Fruit fly (Drosophila melanogaster) whole organism, prepupa: Measurements from ENCODE around the gene Polr3A.

Experiments used
- Blimp-1 ChIP-seq: fragments of 200-800 bp; sonication (Bioruptor generic); optimal IDR thresholded peaks from 3 replicates; lab custom pipeline; 2017; ENCODE audit warnings: missing biosample characterization, missing genetic modification characterization, mild to moderate bottlenecking, moderate library complexity, missing genetic modification reagents
- CG10631 ChIP-seq: fragments of 200-800 bp; sonication (Bioruptor generic); optimal IDR thresholded peaks from 2 replicates; lab custom pipeline; 2016; ENCODE audit warnings: missing biosample characterization, missing genetic modification characterization
- CG10669 ChIP-seq: fragments of 200-800 bp; sonication (Bioruptor generic); optimal IDR thresholded peaks from 3 replicates; lab custom pipeline; 2018; ENCODE audit warnings: missing biosample characterization, mild to moderate bottlenecking, missing genetic modification characterization, moderate library complexity
- CG11294 ChIP-seq: fragments of 200-800 bp; sonication (Bioruptor generic); IDR thresholded peaks from 2 replicates; pipeline ENCODE4 v1.3.6; 2022; ENCODE audit warnings: missing biosample characterization, missing genetic modification characterization
- CG11762 ChIP-seq: fragments of 200-800 bp; sonication (Bioruptor generic); optimal IDR thresholded peaks from 3 replicates; lab custom pipeline; 2016; ENCODE audit warnings: missing biosample characterization, missing genetic modification characterization; ENCODE audit not compliant: insufficient read depth
- CG11902 ChIP-seq: fragments of 200-800 bp; sonication (Bioruptor generic); optimal IDR thresholded peaks from 3 replicates; lab custom pipeline; 2016; ENCODE audit warnings: missing biosample characterization, missing genetic modification characterization
- CG1621 ChIP-seq: fragments of 200-800 bp; sonication (Bioruptor generic); optimal IDR thresholded peaks from 3 replicates; lab custom pipeline; 2018; ENCODE audit warnings: missing biosample characterization, mild to moderate bottlenecking, missing genetic modification characterization
- CG3032 ChIP-seq: fragments of 200-800 bp; optimal IDR thresholded peaks from 2 replicates; lab custom pipeline; 2019; ENCODE audit warnings: missing biosample characterization, mild to moderate bottlenecking, missing genetic modification characterization, moderate library complexity
- CG31627 ChIP-seq: fragments of 200-800 bp; sonication (Bioruptor generic); optimal IDR thresholded peaks from 3 replicates; lab custom pipeline; 2016; ENCODE audit warnings: missing biosample characterization, missing genetic modification characterization
- CG34406 ChIP-seq: fragments of 200-800 bp; sonication (Bioruptor generic); optimal IDR thresholded peaks from 3 replicates; lab custom pipeline; 2016; ENCODE audit warnings: missing biosample characterization, missing genetic modification characterization
- CG3919 ChIP-seq: fragments of 200-800 bp; sonication (Bioruptor generic); optimal IDR thresholded peaks from 3 replicates; lab custom pipeline; 2016; ENCODE audit warnings: missing biosample characterization, missing genetic modification characterization
- CG4318 ChIP-seq: fragments of 200-800 bp; sonication (Bioruptor generic); optimal IDR thresholded peaks from 3 replicates; lab custom pipeline; 2017; ENCODE audit warnings: missing biosample characterization, mild to moderate bottlenecking, missing genetic modification characterization
- CG6276 ChIP-seq: fragments of 200-800 bp; sonication (Bioruptor generic); optimal IDR thresholded peaks from 2 replicates; lab custom pipeline; 2017; ENCODE audit warnings: missing biosample characterization, mild to moderate bottlenecking, missing genetic modification characterization
- CG6792 ChIP-seq: fragments of 200-800 bp; sonication (Bioruptor generic); optimal IDR thresholded peaks from 3 replicates; lab custom pipeline; 2016; ENCODE audit warnings: missing biosample characterization, missing genetic modification characterization
- CG6808 ChIP-seq: fragments of 200-800 bp; sonication (Bioruptor generic); optimal IDR thresholded peaks from 3 replicates; lab custom pipeline; 2017; ENCODE audit warnings: missing biosample characterization, missing genetic modification characterization, mild to moderate bottlenecking, moderate library complexity, missing genetic modification reagents
- CG8119 ChIP-seq: fragments of 200-800 bp; sonication (Bioruptor generic); IDR thresholded peaks from 3 replicates; pipeline ENCODE4 v1.3.6; 2022; ENCODE audit warnings: missing biosample characterization, missing genetic modification characterization
- CG8319 ChIP-seq: fragments of 200-800 bp; sonication (Bioruptor generic); optimal IDR thresholded peaks from 3 replicates; lab custom pipeline; 2016; ENCODE audit warnings: missing biosample characterization, missing genetic modification characterization
- CG8632 ChIP-seq: fragments of 200-800 bp; sonication (Bioruptor generic); optimal IDR thresholded peaks from 3 replicates; lab custom pipeline; 2016; ENCODE audit warnings: missing biosample characterization, missing genetic modification characterization
- CG9139 ChIP-seq: fragments of 200-800 bp; sonication (Bioruptor generic); optimal IDR thresholded peaks from 3 replicates; lab custom pipeline; 2017; ENCODE audit warnings: missing biosample characterization, mild to moderate bottlenecking, missing genetic modification characterization
- Eip78C ChIP-seq: fragments of 200-800 bp; sonication (Bioruptor generic); peaks from one replicate; lab custom pipeline; 2016; ENCODE audit warnings: missing biosample characterization, missing genetic modification characterization
- Eip93F ChIP-seq: fragments of 200-800 bp; sonication (Bioruptor generic); optimal IDR thresholded peaks from 2 replicates; lab custom pipeline; 2016; ENCODE audit warnings: missing biosample characterization, mild to moderate bottlenecking, missing genetic modification characterization
- Ets96B ChIP-seq: fragments of 200-800 bp; optimal IDR thresholded peaks from 2 replicates; lab custom pipeline; 2019; ENCODE audit warnings: missing biosample characterization, mild to moderate bottlenecking, missing genetic modification characterization, moderate library complexity
- Hr38 ChIP-seq: sonication (Bioruptor generic); optimal IDR thresholded peaks from 2 replicates; lab custom pipeline; 2016; ENCODE audit warnings: missing biosample characterization, missing genetic modification characterization
- Hr39 ChIP-seq: fragments of 200-800 bp; sonication (Bioruptor generic); optimal IDR thresholded peaks from 2 replicates; lab custom pipeline; 2016; ENCODE audit warnings: missing biosample characterization, missing genetic modification characterization
- Hr4 ChIP-seq: fragments of 200-800 bp; sonication (Bioruptor generic); optimal IDR thresholded peaks from 3 replicates; lab custom pipeline; 2016; ENCODE audit warnings: missing biosample characterization, missing genetic modification characterization
- Lpt ChIP-seq: fragments of 200-800 bp; sonication (Bioruptor generic); optimal IDR thresholded peaks from 3 replicates; lab custom pipeline; 2016; ENCODE audit warnings: missing biosample characterization, missing genetic modification characterization
- OdsH ChIP-seq: fragments of 200-800 bp; sonication (Bioruptor generic); optimal IDR thresholded peaks from 3 replicates; lab custom pipeline; 2016; ENCODE audit warnings: missing biosample characterization, missing genetic modification characterization
- Sox14 ChIP-seq: fragments of 200-800 bp; sonication (Bioruptor generic); optimal IDR thresholded peaks from 3 replicates; lab custom pipeline; 2016; ENCODE audit warnings: missing biosample characterization, missing genetic modification characterization
- Sox15 ChIP-seq: fragments of 200-800 bp; sonication (Bioruptor generic); optimal IDR thresholded peaks from 3 replicates; lab custom pipeline; 2016; ENCODE audit warnings: missing biosample characterization, missing genetic modification characterization
- achi ChIP-seq: fragments of 200-800 bp; sonication (Bioruptor generic); optimal IDR thresholded peaks from 3 replicates; lab custom pipeline; 2016; ENCODE audit warnings: missing biosample characterization, missing genetic modification characterization
- cyc ChIP-seq: fragments of 200-800 bp; sonication (Bioruptor generic); optimal IDR thresholded peaks from 3 replicates; lab custom pipeline; 2016; ENCODE audit warnings: missing biosample characterization, missing genetic modification characterization
- dsx ChIP-seq: fragments of 200-800 bp; optimal IDR thresholded peaks from 3 replicates; lab custom pipeline; 2019; ENCODE audit warnings: missing biosample characterization, mild to moderate bottlenecking, missing genetic modification characterization, moderate library complexity; ENCODE audit not compliant: poor library complexity, severe bottlenecking
- eg ChIP-seq: fragments of 200-800 bp; sonication (Bioruptor generic); IDR thresholded peaks from 3 replicates; pipeline ENCODE4 v1.3.6; 2022; ENCODE audit warnings: missing biosample characterization, missing genetic modification characterization
- esn ChIP-seq: fragments of 200-800 bp; sonication (Bioruptor generic); optimal IDR thresholded peaks from 2 replicates; lab custom pipeline; 2016; ENCODE audit warnings: missing biosample characterization, mild to moderate bottlenecking, missing genetic modification characterization, moderate library complexity
- fd59A ChIP-seq: fragments of 200-800 bp; sonication (Bioruptor generic); optimal IDR thresholded peaks from 2 replicates; lab custom pipeline; 2017; ENCODE audit warnings: missing biosample characterization, mild to moderate bottlenecking, missing genetic modification characterization, missing genetic modification reagents
- fd85E ChIP-seq: fragments of 200-800 bp; sonication (Bioruptor generic); optimal IDR thresholded peaks from 3 replicates; lab custom pipeline; 2016; ENCODE audit warnings: missing biosample characterization, missing genetic modification characterization
- lz ChIP-seq: fragments of 200-800 bp; sonication (Bioruptor generic); optimal IDR thresholded peaks from 3 replicates; lab custom pipeline; 2016; ENCODE audit warnings: missing biosample characterization, missing genetic modification characterization
- pdm3 ChIP-seq: fragments of 200-800 bp; sonication (Bioruptor generic); optimal IDR thresholded peaks from 3 replicates; lab custom pipeline; 2016; ENCODE audit warnings: missing biosample characterization, missing genetic modification characterization
- spab ChIP-seq: fragments of 200-800 bp; sonication (Bioruptor generic); optimal IDR thresholded peaks from 2 replicates; lab custom pipeline; 2017; ENCODE audit warnings: missing biosample characterization, mild to moderate bottlenecking, missing genetic modification characterization, missing genetic modification reagents
- ss ChIP-seq, 2 experiments: fragments of 200-800 bp; sonication (Bioruptor generic); optimal IDR thresholded peaks; 2 replicates in 1 of 2; 3 replicates in 1 of 2; lab custom pipeline; 2017 to 2018; ENCODE audit warnings: mild to moderate bottlenecking in 2 of 2, missing biosample characterization in 2 of 2, missing genetic modification characterization in 2 of 2, moderate library complexity in 1 of 2
- vri ChIP-seq: fragments of 200-800 bp; sonication (Bioruptor generic); optimal IDR thresholded peaks from 3 replicates; lab custom pipeline; 2016; ENCODE audit warnings: missing biosample characterization, mild to moderate bottlenecking, missing genetic modification characterization

Polr3A gene

dm6 chrX:15785429-15786239, 22.9 kb downstream of the Polr3A start, which contains the start of the genes Paf-AHalpha and mRpS30:
TSS of gene Paf-AHalpha (minus strand) at chrX:15785583.
TSS of gene mRpS30 (plus strand) at chrX:15786047.
- no peak for TF ChIP-seq CG8632 (GFP tag; lab: Kevin White, UChicago)
- no peak for TF ChIP-seq Eip93F (GFP tag; lab: Kevin White, UChicago)
- TF ChIP-seq lz (GFP tag; lab: Kevin White, UChicago) = no peak
- TF ChIP-seq CG6276 = no peak
- no peak for TF ChIP-seq CG3919 (GFP tag; lab: Kevin White, UChicago)
- peak; percentile 9 for TF ChIP-seq esn (GFP tag; lab: Kevin White, UChicago)
- TF ChIP-seq CG4318 (GFP tag; lab: Kevin White, UChicago) = no peak
- TF ChIP-seq CG34406 = no peak
- TF ChIP-seq cyc (GFP tag; lab: Kevin White, UChicago) = no peak
- TF ChIP-seq ss (GFP tag; optimal IDR thresholded peaks at IDR 0.05; lab: Kevin White, UChicago) = no peak
- peak; percentile 25 for TF ChIP-seq achi (GFP tag; lab: Kevin White, UChicago)
- no peak for TF ChIP-seq CG8319
- no peak for TF ChIP-seq Sox14 (GFP tag; lab: Kevin White, UChicago)
- TF ChIP-seq CG11294 (GFP tag; lab: Robert Waterston, UW) = no peak
- TF ChIP-seq Sox15 (GFP tag; lab: Kevin White, UChicago) = no peak
- TF ChIP-seq spab (GFP tag; lab: Kevin White, UChicago) = no peak
- no peak for TF ChIP-seq CG6792 (GFP tag; lab: Kevin White, UChicago)
- peak; percentile 80 for TF ChIP-seq Blimp-1 (GFP tag; lab: Kevin White, UChicago)
- TF ChIP-seq Lpt (GFP tag; lab: Kevin White, UChicago) = no peak
- TF ChIP-seq vri (GFP tag; lab: Kevin White, UChicago) = peak; percentile 94
- no peak for TF ChIP-seq dsx (GFP tag; lab: Kevin White, UChicago)
- no peak for TF ChIP-seq CG6808
- TF ChIP-seq Eip78C (GFP tag; lab: Kevin White, UChicago) = no peak
- no peak for TF ChIP-seq CG11762 (GFP tag; lab: Kevin White, UChicago)

DNA sequence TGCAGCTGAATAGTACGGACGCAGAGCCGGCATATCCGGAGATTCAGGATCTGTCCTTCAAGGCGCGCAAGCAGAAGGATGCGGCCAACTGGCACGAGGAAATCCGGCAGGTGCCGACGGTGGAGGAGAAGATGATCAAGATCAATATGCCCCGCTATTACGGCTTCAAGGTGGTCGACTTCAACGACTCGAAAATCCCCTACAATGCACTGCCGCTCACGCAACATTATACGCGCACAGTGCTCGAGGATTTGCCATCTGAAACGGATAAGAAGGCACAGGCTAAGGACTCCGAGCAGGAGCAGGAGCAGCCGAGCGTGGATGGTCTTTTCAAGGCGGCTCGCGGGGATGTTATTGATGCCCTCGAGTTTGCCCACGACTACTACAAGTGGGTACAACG, 23.5 kb downstream of the Polr3A start:
- TF ChIP-seq CG10669 (GFP tag; lab: Kevin White, UChicago) (no peak), Blimp-1 (GFP tag; lab: Kevin White, UChicago) (no peak), CG1621 (tag; lab: Kevin White, UChicago) (peak; percentile 11), CG8119 (GFP tag; lab: Robert Waterston, UW) (no peak)

DNA sequence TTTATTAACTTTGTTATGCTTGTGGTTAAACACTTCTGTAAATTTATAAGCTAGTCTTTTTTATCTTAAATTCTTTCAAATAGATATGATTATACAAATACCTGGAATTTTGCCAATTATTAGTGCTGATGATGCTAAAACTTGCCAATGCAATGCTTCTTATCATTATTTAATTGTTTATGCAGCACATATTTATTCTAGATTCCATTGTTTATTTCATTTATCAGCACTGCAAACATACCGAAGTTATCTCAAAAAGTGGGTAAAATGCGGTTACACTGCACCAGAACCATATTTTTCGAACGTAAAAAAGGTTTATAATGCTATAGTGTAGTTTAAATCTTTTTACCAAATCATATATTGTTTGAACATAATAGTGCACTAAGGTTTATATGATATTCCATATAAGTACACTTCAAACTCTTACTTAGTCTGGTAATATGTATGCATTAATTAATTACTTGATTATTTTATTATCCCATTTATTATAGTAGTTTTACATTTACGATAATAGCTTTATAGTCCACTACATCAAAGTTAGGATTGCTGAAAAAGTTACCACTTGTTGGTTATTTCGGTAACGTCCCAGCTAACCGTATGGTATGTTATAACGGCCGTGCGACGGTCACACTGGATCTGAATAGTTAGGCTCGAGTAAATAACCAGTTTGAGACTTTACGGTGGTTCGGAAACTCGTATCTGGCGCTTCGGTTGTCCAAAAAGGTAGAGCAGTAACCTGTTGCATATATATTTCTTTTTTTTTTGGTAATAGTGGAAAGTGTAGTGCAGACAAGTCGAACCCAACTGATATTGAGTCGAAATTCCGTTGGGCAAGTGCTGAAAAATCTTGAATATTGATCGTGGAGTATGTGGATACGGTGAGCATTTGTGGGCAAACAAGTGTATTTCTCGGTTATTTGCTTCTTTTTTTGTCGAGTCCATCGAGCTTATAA, 25.8 kb downstream of the Polr3A start, which contains the start of gene Rhp:
Gene Rhp, plus strand, starts transcription at position 663 of the 953 bp plus-strand sequence.
- TF ChIP-seq CG31627 (GFP tag; lab: Kevin White, UChicago) (no peak), Hr39 (GFP tag; lab: Kevin White, UChicago) (no peak), OdsH (peak; percentile 56), fd59A (GFP tag; lab: Kevin White, UChicago) (no peak), Hr4 (GFP tag; lab: Kevin White, UChicago) (no peak), CG3032 (peak; percentile 48), Ets96B (tag; lab: Kevin White, UChicago) (no peak), achi (GFP tag; lab: Kevin White, UChicago) (peak; percentile 31), CG8119 (GFP tag; lab: Robert Waterston, UW) (peak; percentile 29; the same call in 1 of the 3 replicates), esn (GFP tag; lab: Kevin White, UChicago) (peak; percentile 54), CG11902 (GFP tag; lab: Kevin White, UChicago) (no peak), CG9139 (GFP tag; lab: Kevin White, UChicago) (peak; percentile 69), dsx (GFP tag; lab: Kevin White, UChicago) (peak; percentile 47), Sox15 (GFP tag; lab: Kevin White, UChicago) (no peak), CG1621 (tag; lab: Kevin White, UChicago) (peak; percentile 55), CG10631 (GFP tag; lab: Kevin White, UChicago) (peak; percentile 72), Sox14 (GFP tag; lab: Kevin White, UChicago) (no peak), CG8319 (peak; percentile 22), Hr38 (GFP tag; lab: Kevin White, UChicago) (no peak), spab (GFP tag; lab: Kevin White, UChicago) (no peak), lz (GFP tag; lab: Kevin White, UChicago) (peak; percentile 40), Blimp-1 (GFP tag; lab: Kevin White, UChicago) (peak; percentile 34), Eip93F (GFP tag; lab: Kevin White, UChicago) (no peak), pdm3 (peak; percentile 60), ss (GFP tag; optimal IDR thresholded peaks at IDR 0.05; lab: Kevin White, UChicago) (peak in 1 of 2 experiments; percentile 65), fd85E (peak; percentile 34), eg (GFP tag; lab: Robert Waterston, UW) (peak; percentile 47; the same call in 1 of the 3 replicates)
